Worm (Caenorhabditis elegans) whole organism, L3 larva: ENCODE results near the gene bir-1.

Source experiments
- R02D3.7 ChIP-seq: fragments of 150-350 bp; optimal IDR thresholded peaks from 2 replicates; lab custom pipeline; 2014; ENCODE audit warnings: missing biosample characterization, missing genetic modification characterization
- aly-2 ChIP-seq: fragments of 150-350 bp; optimal IDR thresholded peaks from 2 replicates; lab custom pipeline; 2014; ENCODE audit warnings: missing biosample characterization, missing genetic modification characterization
- ama-1 ChIP-seq: fragments of 150-350 bp; optimal IDR thresholded peaks from 2 replicates; lab custom pipeline; 2018
- ceh-16 ChIP-seq: sonication (generic microtip); optimal IDR thresholded peaks from 2 replicates; lab custom pipeline; 2017; ENCODE audit warnings: missing biosample characterization, missing genetic modification characterization
- ceh-28 ChIP-seq: fragments of 150-350 bp; optimal IDR thresholded peaks from 2 replicates; lab custom pipeline; 2014; ENCODE audit warnings: missing biosample characterization, missing genetic modification reagents, missing genetic modification characterization
- ceh-82 ChIP-seq: fragments of 150-350 bp; optimal IDR thresholded peaks from 2 replicates; lab custom pipeline; 2014; ENCODE audit warnings: missing biosample characterization, missing genetic modification characterization
- ceh-9 ChIP-seq: sonication (generic microtip); optimal IDR thresholded peaks from 2 replicates; lab custom pipeline; 2018; ENCODE audit warnings: missing biosample characterization, missing genetic modification characterization
- daf-12 ChIP-seq: fragments of 150-350 bp; optimal IDR thresholded peaks from 2 replicates; lab custom pipeline; 2014; ENCODE audit warnings: missing biosample characterization, missing genetic modification reagents, missing genetic modification characterization
- egl-27 ChIP-seq: sonication (generic microtip); optimal IDR thresholded peaks from 4 replicates; lab custom pipeline; 2017; ENCODE audit warnings: missing biosample characterization, missing genetic modification reagents, missing genetic modification characterization
- egl-5 ChIP-seq: fragments of 150-350 bp; optimal IDR thresholded peaks from 2 replicates; lab custom pipeline; 2017; ENCODE audit warnings: missing biosample characterization, missing genetic modification reagents, missing genetic modification characterization, inconsistent platforms
- elt-2 ChIP-seq: sonication (generic microtip); optimal IDR thresholded peaks from 2 replicates; lab custom pipeline; 2016; ENCODE audit warnings: missing genetic modification reagents, mild to moderate bottlenecking, missing genetic modification characterization, missing compliant biosample characterization
- elt-3 ChIP-seq, 3 experiments: fragments of 150-350 bp in 1 of 3; sonication (generic microtip) in 2 of 3; optimal IDR thresholded peaks; 2 replicates in 2 of 3; 4 replicates in 1 of 3; lab custom pipeline; 2014 to 2017; ENCODE audit warnings: missing biosample characterization in 3 of 3, missing genetic modification characterization in 3 of 3
- fkh-10 ChIP-seq: sonication (generic microtip); optimal IDR thresholded peaks from 2 replicates; lab custom pipeline; 2017; ENCODE audit warnings: missing biosample characterization, missing genetic modification reagents, missing genetic modification characterization
- fkh-2 ChIP-seq: fragments of 150-350 bp; optimal IDR thresholded peaks from 2 replicates; lab custom pipeline; 2014; ENCODE audit warnings: missing biosample characterization, missing genetic modification reagents, missing genetic modification characterization
- fos-1 ChIP-seq: fragments of 150-350 bp; optimal IDR thresholded peaks from 2 replicates; lab custom pipeline; 2014; ENCODE audit warnings: missing biosample characterization, missing genetic modification characterization
- hmg-11 ChIP-seq: sonication (generic microtip); optimal IDR thresholded peaks from 2 replicates; lab custom pipeline; 2016; ENCODE audit warnings: missing genetic modification characterization, missing compliant biosample characterization
- jun-1 ChIP-seq: fragments of 150-350 bp; optimal IDR thresholded peaks from 2 replicates; lab custom pipeline; 2014; ENCODE audit warnings: missing biosample characterization, missing genetic modification reagents, missing genetic modification characterization
- lin-15B ChIP-seq: fragments of 150-350 bp; optimal IDR thresholded peaks from 2 replicates; lab custom pipeline; 2014; ENCODE audit warnings: missing biosample characterization, missing genetic modification characterization
- lin-39 ChIP-seq: fragments of 150-350 bp; optimal IDR thresholded peaks from 2 replicates; lab custom pipeline; 2018; ENCODE audit warnings: missing biosample characterization, missing genetic modification reagents, missing genetic modification characterization
- lsy-12 ChIP-seq: sonication (generic microtip); optimal IDR thresholded peaks from 2 replicates; lab custom pipeline; 2016; ENCODE audit warnings: mild to moderate bottlenecking, missing genetic modification characterization, missing compliant biosample characterization
- nfya-1 ChIP-seq: sonication (generic microtip); optimal IDR thresholded peaks from 2 replicates; lab custom pipeline; 2017; ENCODE audit warnings: missing genetic modification characterization, mild to moderate bottlenecking, missing compliant biosample characterization, antibody characterized with exemption, moderate library complexity; ENCODE audit not compliant: insufficient read depth
- nhr-11 ChIP-seq: fragments of 150-350 bp; optimal IDR thresholded peaks from 2 replicates; lab custom pipeline; 2014; ENCODE audit warnings: missing biosample characterization, missing genetic modification characterization
- nhr-12 ChIP-seq: fragments of 150-350 bp; optimal IDR thresholded peaks from 2 replicates; lab custom pipeline; 2014; ENCODE audit warnings: missing biosample characterization, missing genetic modification characterization
- nhr-23 ChIP-seq: fragments of 150-350 bp; optimal IDR thresholded peaks from 2 replicates; lab custom pipeline; 2014; ENCODE audit warnings: missing biosample characterization, missing genetic modification reagents, missing genetic modification characterization
- nhr-25 ChIP-seq: sonication (generic microtip); optimal IDR thresholded peaks from 2 replicates; lab custom pipeline; 2017; ENCODE audit warnings: missing biosample characterization, missing genetic modification characterization
- nhr-28 ChIP-seq: fragments of 150-350 bp; optimal IDR thresholded peaks from 2 replicates; lab custom pipeline; 2014; ENCODE audit warnings: missing biosample characterization, missing genetic modification characterization
- nhr-43 ChIP-seq: sonication (generic microtip); optimal IDR thresholded peaks from 2 replicates; lab custom pipeline; 2016; ENCODE audit warnings: mild to moderate bottlenecking, missing genetic modification characterization, missing compliant biosample characterization; ENCODE audit not compliant: poor library complexity, severe bottlenecking
- pha-4 ChIP-seq: fragments of 150-350 bp; optimal IDR thresholded peaks from 2 replicates; lab custom pipeline; 2014; ENCODE audit warnings: missing biosample characterization, missing genetic modification reagents, missing genetic modification characterization
- pqm-1 ChIP-seq: fragments of 150-350 bp; optimal IDR thresholded peaks from 2 replicates; lab custom pipeline; 2017; ENCODE audit warnings: missing biosample characterization, missing genetic modification characterization, inconsistent platforms
- sea-2 ChIP-seq: fragments of 150-350 bp; sonication (generic microtip); optimal IDR thresholded peaks from 4 replicates; lab custom pipeline; 2014; ENCODE audit warnings: missing biosample characterization, missing genetic modification reagents, missing genetic modification characterization
- snpc-4 ChIP-seq: fragments of 150-350 bp; optimal IDR thresholded peaks from 2 replicates; lab custom pipeline; 2014; ENCODE audit warnings: missing biosample characterization, missing genetic modification characterization
- tbx-2 ChIP-seq: sonication (generic microtip); optimal IDR thresholded peaks from 2 replicates; lab custom pipeline; 2016; ENCODE audit warnings: mild to moderate bottlenecking, missing genetic modification characterization, missing compliant biosample characterization
- unc-39 ChIP-seq: sonication (generic microtip); optimal IDR thresholded peaks from 4 replicates; lab custom pipeline; 2017; ENCODE audit warnings: missing biosample characterization, missing genetic modification characterization
- unc-62 ChIP-seq: fragments of 150-350 bp; sonication (generic microtip); optimal IDR thresholded peaks from 4 replicates; lab custom pipeline; 2014; ENCODE audit warnings: missing biosample characterization, missing genetic modification reagents, missing genetic modification characterization
- ztf-11 ChIP-seq: fragments of 150-350 bp; optimal IDR thresholded peaks from 2 replicates; lab custom pipeline; 2014; ENCODE audit warnings: missing biosample characterization, missing genetic modification characterization
- ztf-4 ChIP-seq: fragments of 150-350 bp; optimal IDR thresholded peaks from 2 replicates; lab custom pipeline; 2014; ENCODE audit warnings: missing biosample characterization, missing genetic modification characterization

bir-1 gene

DNA sequence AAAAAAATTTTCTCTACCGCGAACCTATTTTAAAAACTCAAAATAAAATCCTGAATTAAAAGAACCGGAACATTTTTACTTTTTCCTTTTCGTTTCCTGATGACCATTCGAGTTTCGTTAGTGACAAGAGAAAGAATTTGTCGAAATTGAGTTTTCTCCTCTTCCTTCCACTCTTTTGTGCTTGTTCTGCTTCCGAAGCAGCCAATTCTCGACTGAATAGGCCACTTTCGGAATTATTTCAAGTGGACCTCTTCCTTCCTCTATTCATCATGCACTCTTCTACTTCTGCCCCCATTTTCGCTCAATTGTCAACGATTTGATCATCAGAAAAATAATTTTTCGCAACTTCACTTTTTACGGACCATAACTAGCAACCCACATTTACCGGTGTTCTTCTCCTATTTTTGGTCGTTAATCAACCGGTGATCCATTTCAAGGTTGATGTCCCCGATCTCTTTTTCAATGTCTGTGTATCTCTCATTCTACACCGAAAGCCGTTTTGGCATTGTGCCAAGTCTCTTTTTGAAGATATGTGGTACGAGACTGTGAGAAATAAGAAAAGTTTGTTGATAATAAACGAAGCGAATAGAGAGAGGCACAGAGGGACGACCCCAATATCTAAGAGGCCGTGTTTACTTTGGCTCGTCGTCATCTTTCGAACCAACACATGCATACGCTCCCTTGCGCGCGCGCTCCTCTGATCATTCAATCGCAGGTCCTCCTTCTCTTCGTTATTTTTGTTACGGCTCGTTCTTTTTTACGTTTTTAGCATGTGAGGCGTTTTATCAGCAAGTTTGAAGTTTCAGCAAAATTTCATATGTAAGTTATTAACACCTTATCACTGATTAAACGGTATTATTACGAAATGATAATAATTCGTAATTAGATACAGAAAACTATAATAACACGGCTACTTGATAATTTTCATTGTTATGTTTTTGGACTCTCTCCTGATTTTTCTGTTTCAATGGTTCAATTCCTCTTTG, 30.6 kb downstream of the bir-1 start:
- TF ChIP-seq nhr-28 (tag; lab: Kevin White, UChicago), result no peak
- peak; percentile 50 for TF ChIP-seq pqm-1 (tag; lab: Kevin White, UChicago)
- TF ChIP-seq fkh-10, result peak; percentile 50
- no peak for TF ChIP-seq hmg-11
- no peak for TF ChIP-seq R02D3.7 (tag; lab: Kevin White, UChicago)
- no peak for TF ChIP-seq tbx-2 (tag; lab: Kevin White, UChicago)
- TF ChIP-seq aly-2, result no peak
- no peak for TF ChIP-seq ceh-9 (tag; lab: Kevin White, UChicago)
- TF ChIP-seq lin-15B, result no peak
- TF ChIP-seq ztf-11 (tag; lab: Kevin White, UChicago), result no peak
- TF ChIP-seq ztf-4 (tag; lab: Kevin White, UChicago), result no peak
- TF ChIP-seq ceh-82 (tag; lab: Kevin White, UChicago), result no peak
- TF ChIP-seq pha-4, result peak; percentile 84
- TF ChIP-seq daf-12 (tag; lab: Kevin White, UChicago), result no peak
- no peak for TF ChIP-seq ceh-28 (tag; lab: Kevin White, UChicago)
- TF ChIP-seq nhr-23, result no peak
- TF ChIP-seq elt-2 (tag; lab: Kevin White, UChicago), result peak; percentile 70
- no peak for TF ChIP-seq unc-62 (GFP tag; lab: Kevin White, UChicago)
- TF ChIP-seq egl-5, result no peak
- TF ChIP-seq unc-39, result no peak
- no peak for TF ChIP-seq nhr-11
- no peak for TF ChIP-seq fkh-2 (tag; lab: Kevin White, UChicago)
- TF ChIP-seq jun-1 (tag; lab: Kevin White, UChicago), result peak; percentile 1
- no peak for TF ChIP-seq lsy-12 (tag; lab: Kevin White, UChicago)
- TF ChIP-seq egl-27, result no peak
- no peak for TF ChIP-seq lin-39 (tag; lab: Kevin White, UChicago)
- TF ChIP-seq nhr-43, result no peak
- no peak for TF ChIP-seq sea-2 (GFP tag; lab: Kevin White, UChicago)
- peak; percentile 2 for TF ChIP-seq nhr-25 (tag; lab: Kevin White, UChicago)
- no peak for TF ChIP-seq snpc-4 (tag; lab: Kevin White, UChicago)
- TF ChIP-seq fos-1 (tag; lab: Kevin White, UChicago), result no peak

DNA sequence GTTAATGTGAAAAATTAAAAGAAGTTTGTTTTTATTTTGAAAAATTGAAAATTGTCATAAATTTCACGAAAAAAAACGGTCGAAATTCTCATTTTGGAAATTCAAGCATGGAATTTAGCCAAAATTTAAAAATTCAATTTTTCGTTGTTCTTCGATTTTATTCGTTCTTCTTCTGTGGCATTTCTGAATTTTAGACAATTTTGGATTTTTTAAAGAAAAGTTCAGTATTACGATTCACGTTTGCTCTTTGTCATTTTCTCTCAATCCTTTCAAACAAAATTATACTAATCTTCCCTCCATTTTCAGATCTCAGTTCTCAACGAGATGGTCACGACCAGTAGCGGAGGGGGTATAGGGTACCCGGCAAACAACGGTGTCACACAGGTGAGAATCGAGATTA, 31.4 kb downstream of the bir-1 start, which contains the start of gene ape-1:
TSS of gene ape-1 (plus strand) at position 301 of the 400 bp plus-strand sequence.
- no peak for TF ChIP-seq ceh-16 (tag; lab: Kevin White, UChicago)
- no peak for TF ChIP-seq elt-3 (tag; optimal IDR thresholded peaks at IDR 0.05; lab: Kevin White, UChicago)
- no peak for TF ChIP-seq ama-1 (lab: Kevin White, UChicago)
- no peak for TF ChIP-seq ceh-82 (tag; lab: Kevin White, UChicago)
- TF ChIP-seq ztf-11 (tag; lab: Kevin White, UChicago), result no peak
- TF ChIP-seq fos-1 (tag; lab: Kevin White, UChicago), result no peak
- TF ChIP-seq fkh-10, result no peak
- no peak for TF ChIP-seq nhr-12

DNA sequence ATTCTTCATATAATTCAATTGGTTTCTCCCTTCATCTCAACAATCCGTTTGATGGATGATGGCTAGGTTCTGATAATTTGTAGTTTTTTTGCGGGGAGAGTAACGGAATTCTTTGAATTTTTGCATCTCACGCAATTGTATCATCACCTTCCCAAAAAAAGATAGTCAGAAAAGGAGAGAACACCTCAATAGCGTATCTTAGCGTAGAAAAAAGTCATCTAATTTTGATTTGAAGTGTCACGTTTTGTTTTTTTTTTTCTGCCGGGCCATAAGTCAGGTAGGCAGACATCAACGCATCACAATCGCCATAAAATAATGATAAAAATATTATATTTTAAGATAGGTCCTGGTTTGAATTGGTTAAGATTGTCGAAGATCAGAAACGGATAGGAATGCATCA, 32.2 kb downstream of the bir-1 start:
- no peak for TF ChIP-seq nhr-11
- TF ChIP-seq nhr-23, result no peak
- no peak for TF ChIP-seq ceh-82 (tag; lab: Kevin White, UChicago)
- TF ChIP-seq aly-2, result no peak
- no peak for TF ChIP-seq lin-15B

DNA sequence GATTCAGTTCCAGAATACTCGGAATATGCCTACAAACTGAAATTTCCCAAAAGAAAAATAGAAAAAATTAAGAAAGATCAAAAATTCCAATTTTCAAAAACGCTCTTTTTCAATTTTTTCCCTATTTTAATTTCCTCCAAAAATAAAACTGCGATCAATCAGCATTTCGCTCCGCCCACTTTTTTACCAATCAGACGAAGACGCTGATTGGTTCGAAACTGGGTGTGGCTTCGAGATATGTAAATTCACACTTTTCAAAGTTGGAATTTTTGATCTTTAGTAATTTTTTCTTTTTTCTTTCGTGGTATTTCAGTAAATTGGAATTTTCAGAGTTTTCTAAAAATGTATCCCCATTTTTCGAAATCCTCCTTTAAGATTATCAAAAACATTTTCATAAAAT, 32.8 kb downstream of the bir-1 start:
- TF ChIP-seq nfya-1 (tag; lab: Kevin White, UChicago) (peak; percentile 90), pqm-1 (tag; lab: Kevin White, UChicago) (no peak)
- TF ChIP-seq, all 47 proteins: peak for 1
